Worm (Caenorhabditis elegans) whole organism, young adult: ENCODE measurements around the gene Y43F8B.11.

ENCODE experiments used
- B0336.3 ChIP-seq: fragments of 200-800 bp; sonication (Bioruptor generic); IDR thresholded peaks from 2 replicates; pipeline ENCODE4 v1.3.6; 2022; ENCODE audit warnings: missing genetic modification characterization, missing compliant biosample characterization
- C06A6.2 ChIP-seq: fragments of 200-800 bp; sonication (Bioruptor generic); conservative IDR thresholded peaks from 2 replicates; pipeline ENCODE4 v1.3.6; 2022; ENCODE audit warnings: missing genetic modification characterization, missing compliant biosample characterization
- F33H1.4 ChIP-seq: fragments of 200-800 bp; sonication (Bioruptor generic); IDR thresholded peaks from 2 replicates; pipeline ENCODE4 v1.3.6; 2022; ENCODE audit warnings: missing genetic modification reagents, missing genetic modification characterization, missing compliant biosample characterization
- F49E8.2 ChIP-seq: sonication (generic microtip); optimal IDR thresholded peaks from 3 replicates; lab custom pipeline; 2017; ENCODE audit warnings: missing genetic modification characterization, mild to moderate bottlenecking, missing compliant biosample characterization, antibody characterized with exemption, moderate library complexity; ENCODE audit not compliant: insufficient read depth
- F52B5.7 ChIP-seq: sonication (generic microtip); optimal IDR thresholded peaks from 2 replicates; lab custom pipeline; 2016; ENCODE audit warnings: mild to moderate bottlenecking, missing genetic modification characterization, missing compliant biosample characterization
- F57A8.1 ChIP-seq: fragments of 200-800 bp; sonication (Bioruptor generic); optimal IDR thresholded peaks from 2 replicates; lab custom pipeline; 2018; ENCODE audit warnings: mild to moderate bottlenecking, missing genetic modification characterization, moderate library complexity, missing compliant biosample characterization
- K11D2.4 ChIP-seq: fragments of 200-800 bp; sonication (Bioruptor generic); IDR thresholded peaks from 2 replicates; pipeline ENCODE4 v1.3.6; 2022; ENCODE audit warnings: missing genetic modification reagents, missing genetic modification characterization, missing compliant biosample characterization
- K12H6.12 ChIP-seq: fragments of 200-800 bp; sonication (Bioruptor generic); optimal IDR thresholded peaks from 2 replicates; lab custom pipeline; 2018; ENCODE audit warnings: mild to moderate bottlenecking, missing genetic modification characterization, missing compliant biosample characterization
- Y67H2A.10 ChIP-seq: fragments of 200-800 bp; sonication (Bioruptor generic); conservative IDR thresholded peaks from 2 replicates; pipeline ENCODE4 v1.3.6; 2022; ENCODE audit warnings: missing genetic modification reagents, missing genetic modification characterization, missing compliant biosample characterization
- ZK185.1 ChIP-seq: sonication (generic microtip); optimal IDR thresholded peaks from 2 replicates; lab custom pipeline; 2016; ENCODE audit warnings: mild to moderate bottlenecking, missing genetic modification characterization, missing compliant biosample characterization; ENCODE audit not compliant: poor library complexity, severe bottlenecking
- aptf-3 ChIP-seq: fragments of 200-800 bp; sonication (Bioruptor generic); IDR thresholded peaks from 2 replicates; pipeline ENCODE4 v1.3.6; 2022; ENCODE audit warnings: missing genetic modification characterization, missing compliant biosample characterization
- athp-1 ChIP-seq: sonication (generic microtip); optimal IDR thresholded peaks from 2 replicates; lab custom pipeline; 2017; ENCODE audit warnings: mild to moderate bottlenecking, missing genetic modification characterization, missing compliant biosample characterization
- attf-6 ChIP-seq: fragments of 200-800 bp; sonication (Bioruptor generic); IDR thresholded peaks from 2 replicates; pipeline ENCODE4 v1.3.6; 2022; ENCODE audit warnings: missing genetic modification reagents, missing genetic modification characterization, missing compliant biosample characterization
- cebp-1 ChIP-seq, 2 experiments: fragments of 200-800 bp in 1 of 2; sonication (Bioruptor generic) in 1 of 2; sonication (generic microtip) in 1 of 2; IDR thresholded peaks in 1 of 2; optimal IDR thresholded peaks in 1 of 2; 2 replicates each; pipeline versions ENCODE4 v1.3.6 to Lab custom; 2017 to 2022; ENCODE audit warnings: missing compliant biosample characterization in 2 of 2, missing genetic modification characterization in 2 of 2, mild to moderate bottlenecking in 1 of 2, missing genetic modification reagents in 1 of 2, moderate library complexity in 1 of 2
- ceh-79 ChIP-seq: sonication (generic microtip); optimal IDR thresholded peaks from 2 replicates; lab custom pipeline; 2017; ENCODE audit warnings: mild to moderate bottlenecking, missing genetic modification characterization, missing compliant biosample characterization
- dox-1 ChIP-seq: fragments of 200-800 bp; sonication (Bioruptor generic); IDR thresholded peaks from 2 replicates; pipeline ENCODE4 v1.3.6; 2022; ENCODE audit warnings: missing genetic modification reagents, missing genetic modification characterization, missing compliant biosample characterization
- dpff-1 ChIP-seq: sonication (generic microtip); optimal IDR thresholded peaks from 2 replicates; lab custom pipeline; 2017; ENCODE audit warnings: mild to moderate bottlenecking, missing genetic modification characterization, missing compliant biosample characterization
- gei-17 ChIP-seq: fragments of 200-800 bp; sonication (Bioruptor generic); optimal IDR thresholded peaks from 2 replicates; lab custom pipeline; 2018; ENCODE audit warnings: mild to moderate bottlenecking, missing genetic modification characterization, missing compliant biosample characterization
- hsf-1 ChIP-seq: fragments of 200-800 bp; sonication (Bioruptor generic); IDR thresholded peaks from 2 replicates; pipeline ENCODE4 v1.3.6; 2022; ENCODE audit warnings: missing genetic modification reagents, missing genetic modification characterization, missing compliant biosample characterization
- let-526 ChIP-seq: fragments of 200-800 bp; sonication (Bioruptor generic); IDR thresholded peaks from 2 replicates; pipeline ENCODE4 v1.3.6; 2022; ENCODE audit warnings: missing genetic modification reagents, missing genetic modification characterization, missing compliant biosample characterization
- let-607 ChIP-seq, 2 experiments: fragments of 200-800 bp in 1 of 2; sonication (Bioruptor generic) in 1 of 2; sonication (generic microtip) in 1 of 2; optimal IDR thresholded peaks; 2 replicates each; lab custom pipeline; 2016 to 2018; ENCODE audit warnings: mild to moderate bottlenecking in 2 of 2, missing compliant biosample characterization in 2 of 2, missing genetic modification characterization in 2 of 2, moderate library complexity in 2 of 2, missing genotype in 1 of 2
- lin-40 ChIP-seq: sonication (generic microtip); optimal IDR thresholded peaks from 2 replicates; lab custom pipeline; 2016; ENCODE audit warnings: missing genetic modification characterization, mild to moderate bottlenecking, missing compliant biosample characterization, missing genotype, missing genetic modification reagents
- lin-54 ChIP-seq: fragments of 200-800 bp; sonication (Bioruptor generic); optimal IDR thresholded peaks from 2 replicates; lab custom pipeline; 2018; ENCODE audit warnings: mild to moderate bottlenecking, missing genetic modification characterization, missing compliant biosample characterization
- madf-3 ChIP-seq: fragments of 200-800 bp; sonication (Bioruptor generic); IDR thresholded peaks from 2 replicates; pipeline ENCODE4 v1.3.6; 2022; ENCODE audit warnings: missing genetic modification reagents, missing genetic modification characterization, missing compliant biosample characterization
- madf-6 ChIP-seq: fragments of 200-800 bp; sonication (Bioruptor generic); IDR thresholded peaks from 2 replicates; pipeline ENCODE4 v1.3.6; 2022; ENCODE audit warnings: missing genetic modification reagents, missing genetic modification characterization, missing compliant biosample characterization
- mel-28 ChIP-seq: sonication (generic microtip); optimal IDR thresholded peaks from 2 replicates; lab custom pipeline; 2016; ENCODE audit warnings: borderline replicate concordance, mild to moderate bottlenecking, missing genetic modification characterization, missing compliant biosample characterization
- nfyb-1 ChIP-seq: fragments of 200-800 bp; sonication (Bioruptor generic); IDR thresholded peaks from 2 replicates; pipeline ENCODE4 v1.3.6; 2022; ENCODE audit warnings: missing genetic modification reagents, missing genetic modification characterization, missing compliant biosample characterization
- nhr-27 ChIP-seq: fragments of 200-800 bp; sonication (Bioruptor generic); optimal IDR thresholded peaks from 2 replicates; lab custom pipeline; 2018; ENCODE audit warnings: mild to moderate bottlenecking, missing genetic modification characterization, moderate library complexity, missing compliant biosample characterization
- nhr-80 ChIP-seq: sonication (generic microtip); optimal IDR thresholded peaks from 2 replicates; lab custom pipeline; 2016; ENCODE audit warnings: missing genetic modification characterization, missing compliant biosample characterization
- pha-4 ChIP-seq: fragments of 150-350 bp; sonication (generic microtip); optimal IDR thresholded peaks from 2 replicates; lab custom pipeline; 2014; ENCODE audit warnings: missing biosample characterization, missing genetic modification reagents, missing genetic modification characterization
- rcor-1 ChIP-seq: fragments of 200-800 bp; sonication (Bioruptor generic); IDR thresholded peaks from 2 replicates; pipeline ENCODE4 v1.3.6; 2022; ENCODE audit warnings: missing genetic modification reagents, missing genetic modification characterization, missing compliant biosample characterization
- repo-1 ChIP-seq: sonication (generic microtip); optimal IDR thresholded peaks from 2 replicates; lab custom pipeline; 2017; ENCODE audit warnings: mild to moderate bottlenecking, missing genetic modification characterization, missing compliant biosample characterization
- snpc-4 ChIP-seq, 5 experiments: fragments of 150-350 bp in 1 of 5; sonication (generic microtip) in 4 of 5; optimal IDR thresholded peaks; 2 replicates each; lab custom pipeline; 2014 to 2018; ENCODE audit warnings: missing genetic modification characterization in 5 of 5, missing biosample characterization in 3 of 5, antibody characterized with exemption in 2 of 5, mild to moderate bottlenecking in 2 of 5, missing compliant biosample characterization in 2 of 5, missing genotype in 2 of 5, moderate library complexity in 2 of 5, missing genetic modification reagents in 1 of 5
- sptf-2 ChIP-seq: fragments of 200-800 bp; sonication (Bioruptor generic); optimal IDR thresholded peaks from 2 replicates; lab custom pipeline; 2018; ENCODE audit warnings: mild to moderate bottlenecking, missing genetic modification characterization, missing compliant biosample characterization
- unc-130 ChIP-seq: sonication (generic microtip); optimal IDR thresholded peaks from 2 replicates; lab custom pipeline; 2016; ENCODE audit warnings: missing genetic modification reagents, missing genetic modification characterization, missing compliant biosample characterization
- zfh-2 ChIP-seq: fragments of 200-800 bp; sonication (Bioruptor generic); conservative IDR thresholded peaks from 2 replicates; pipeline ENCODE4 v1.3.6; 2022; ENCODE audit warnings: missing genetic modification reagents, missing genetic modification characterization, missing compliant biosample characterization
- ztf-25 ChIP-seq: fragments of 200-800 bp; sonication (Bioruptor generic); IDR thresholded peaks from 2 replicates; pipeline ENCODE4 v1.3.6; 2022; ENCODE audit warnings: missing genetic modification reagents, missing genetic modification characterization, missing compliant biosample characterization
- ztf-26 ChIP-seq: sonication (generic microtip); optimal IDR thresholded peaks from 2 replicates; lab custom pipeline; 2017; ENCODE audit warnings: missing genetic modification characterization, missing compliant biosample characterization
- ztf-3 ChIP-seq: fragments of 200-800 bp; sonication (Bioruptor generic); optimal IDR thresholded peaks from 2 replicates; lab custom pipeline; 2018; ENCODE audit warnings: mild to moderate bottlenecking, missing genetic modification characterization, missing compliant biosample characterization
- ztf-6 ChIP-seq: fragments of 200-800 bp; sonication (Bioruptor generic); IDR thresholded peaks from 2 replicates; pipeline ENCODE4 v1.3.6; 2022; ENCODE audit warnings: missing genetic modification reagents, missing genetic modification characterization, missing compliant biosample characterization

Gene Y43F8B.11

ce11 chrV:19517611-19518360 is 47.3 kb downstream of the Y43F8B.11 start:
- TF ChIP-seq zfh-2 (GFP tag; lab: Robert Waterston, UW) (peak; percentile 56; the same call in 1 of the 2 replicates), dox-1 (GFP tag; lab: Robert Waterston, UW) (0 out of 2 replicates have a peak, but pooled peaks have one; percentile 19)

ce11 chrV:19518468-19519168 is 48.1 kb downstream of the Y43F8B.11 start:
- TF ChIP-seq nhr-80 (tag; lab: Kevin White, UChicago) (peak; percentile 28), ZK185.1 (tag; lab: Kevin White, UChicago) (no peak)

- peak; percentile 10 for TF ChIP-seq K12H6.12 (tag; lab: Kevin White, UChicago)
- no peak for TF ChIP-seq hsf-1 (GFP tag; lab: Robert Waterston, UW)
- TF ChIP-seq nhr-27 = no peak
- no peak for TF ChIP-seq F49E8.2
- no peak for TF ChIP-seq cebp-1 (GFP tag; IDR thresholded peaks at IDR 0.05; lab: Robert Waterston, UW)
- TF ChIP-seq cebp-1 (tag; optimal IDR thresholded peaks at IDR 0.05; lab: Kevin White, UChicago) = peak; percentile 53
- peak; percentile 13 for TF ChIP-seq athp-1 (tag; lab: Kevin White, UChicago)
- TF ChIP-seq nfyb-1 (GFP tag; lab: Robert Waterston, UW) = peak; percentile 78
- peak; percentile 33 for TF ChIP-seq lin-54 (GFP tag; lab: Kevin White, UChicago)
- no peak for TF ChIP-seq ceh-79
- no peak for TF ChIP-seq snpc-4 (GFP tag; optimal IDR thresholded peaks at IDR 0.05; lab: Kevin White, UChicago)
- TF ChIP-seq snpc-4 (tag; optimal IDR thresholded peaks at IDR 0.05; lab: Kevin White, UChicago) = peak in 2 of 4 experiments; percentile 25 to 36
- no peak for TF ChIP-seq sptf-2 (GFP tag; lab: Kevin White, UChicago)
- TF ChIP-seq dpff-1 (tag; lab: Kevin White, UChicago) = peak; percentile 5
- TF ChIP-seq rcor-1 = no peak
- no peak for TF ChIP-seq attf-6
- TF ChIP-seq lin-40 (tag; lab: Kevin White, UChicago) = peak; percentile 65
- peak; percentile 58 for TF ChIP-seq madf-6 (GFP tag; lab: Robert Waterston, UW)
- peak; percentile 7 for TF ChIP-seq F52B5.7 (tag; lab: Kevin White, UChicago)
- peak; percentile 75 for TF ChIP-seq repo-1 (tag; lab: Kevin White, UChicago)
- 0 out of 2 replicates have a peak, but pooled peaks have one; percentile 67 for TF ChIP-seq aptf-3
- no peak for TF ChIP-seq ztf-6
- TF ChIP-seq C06A6.2 (GFP tag; lab: Robert Waterston, UW) = peak; percentile 32; the same call in 1 of the 2 replicates
- TF ChIP-seq ztf-25 (GFP tag; lab: Robert Waterston, UW) = no peak
- TF ChIP-seq nhr-80 (tag; lab: Kevin White, UChicago) = no peak
- TF ChIP-seq F57A8.1 = peak; percentile 8
- TF ChIP-seq ztf-3 (GFP tag; lab: Kevin White, UChicago) = no peak
- peak; percentile 88 for TF ChIP-seq ztf-26 (tag; lab: Kevin White, UChicago)
- TF ChIP-seq let-526 (GFP tag; lab: Robert Waterston, UW) = no peak
- no peak for TF ChIP-seq pha-4
- TF ChIP-seq mel-28 (tag; lab: Kevin White, UChicago) = no peak
- TF ChIP-seq unc-130 (GFP tag; lab: Kevin White, UChicago) = no peak
- no peak for TF ChIP-seq F33H1.4 (GFP tag; lab: Robert Waterston, UW)
- TF ChIP-seq let-607 (tag; optimal IDR thresholded peaks at IDR 0.05; lab: Kevin White, UChicago) = peak in 1 of 2 experiments; percentile 1
- TF ChIP-seq K11D2.4 (GFP tag; lab: Robert Waterston, UW) = peak; percentile 51; the same call in 1 of the 2 replicates
- no peak for TF ChIP-seq Y67H2A.10 (GFP tag; lab: Robert Waterston, UW)
- no peak for TF ChIP-seq ZK185.1 (tag; lab: Kevin White, UChicago)
- TF ChIP-seq madf-3 (GFP tag; lab: Robert Waterston, UW) = 0 out of 2 replicates have a peak, but pooled peaks have one; percentile 29
- peak; percentile 39 for TF ChIP-seq gei-17
- TF ChIP-seq B0336.3 (GFP tag; lab: Robert Waterston, UW) = peak; percentile 55; the same call in 1 of the 2 replicates
These were observed 49.0 kb downstream of the Y43F8B.11 start for ce11 chrV:19519511-19519934.
